Worm (Caenorhabditis elegans) whole organism, L2 larva: ENCODE data around the gene F09C8.1.

Experiments used
- R02D3.7 ChIP-seq: fragments of 150-350 bp; optimal IDR thresholded peaks from 2 replicates; lab custom pipeline; 2014; ENCODE audit warnings: missing biosample characterization, missing genetic modification characterization
- aly-2 ChIP-seq: fragments of 150-350 bp; optimal IDR thresholded peaks from 2 replicates; lab custom pipeline; 2014; ENCODE audit warnings: missing biosample characterization, missing genetic modification characterization
- ceh-16 ChIP-seq: fragments of 150-350 bp; optimal IDR thresholded peaks from 2 replicates; lab custom pipeline; 2014; ENCODE audit warnings: missing biosample characterization, missing genetic modification characterization
- ceh-82 ChIP-seq: fragments of 150-350 bp; optimal IDR thresholded peaks from 2 replicates; lab custom pipeline; 2014; ENCODE audit warnings: missing biosample characterization, missing genetic modification characterization
- fos-1 ChIP-seq: fragments of 150-350 bp; optimal IDR thresholded peaks from 2 replicates; lab custom pipeline; 2014; ENCODE audit warnings: missing biosample characterization, missing genetic modification characterization
- lin-39 ChIP-seq: fragments of 150-350 bp; optimal IDR thresholded peaks from 2 replicates; lab custom pipeline; 2014; ENCODE audit warnings: missing biosample characterization, missing genetic modification reagents, missing genetic modification characterization
- lsy-2 ChIP-seq, 2 experiments: fragments of 150-350 bp in 1 of 2; sonication (generic microtip) in 1 of 2; optimal IDR thresholded peaks; 2 replicates each; lab custom pipeline; 2014 to 2017; ENCODE audit warnings: missing biosample characterization in 2 of 2, missing genetic modification characterization in 2 of 2
- mdl-1 ChIP-seq, 2 experiments: fragments of 150-350 bp in 1 of 2; sonication (generic microtip) in 1 of 2; optimal IDR thresholded peaks; 2 replicates each; lab custom pipeline; 2017; ENCODE audit warnings: missing biosample characterization in 2 of 2, missing genetic modification characterization in 2 of 2
- nhr-12 ChIP-seq: fragments of 150-350 bp; optimal IDR thresholded peaks from 2 replicates; lab custom pipeline; 2014; ENCODE audit warnings: missing biosample characterization, missing genetic modification characterization
- skn-1 ChIP-seq: sonication (generic microtip); optimal IDR thresholded peaks from 2 replicates; lab custom pipeline; 2017; ENCODE audit warnings: missing biosample characterization, missing genetic modification characterization
- snpc-4 ChIP-seq: fragments of 150-350 bp; optimal IDR thresholded peaks from 2 replicates; lab custom pipeline; 2014; ENCODE audit warnings: missing biosample characterization, missing genetic modification characterization
- unc-55 ChIP-seq: fragments of 150-350 bp; sonication (generic microtip); optimal IDR thresholded peaks from 3 replicates; lab custom pipeline; 2014; ENCODE audit warnings: missing biosample characterization, missing genetic modification reagents, missing genetic modification characterization
- unc-62 ChIP-seq: fragments of 150-350 bp; optimal IDR thresholded peaks from 2 replicates; lab custom pipeline; 2014; ENCODE audit warnings: missing biosample characterization, missing genetic modification reagents, missing genetic modification characterization
- ztf-11 ChIP-seq: sonication (generic microtip); optimal IDR thresholded peaks from 2 replicates; lab custom pipeline; 2017; ENCODE audit warnings: missing biosample characterization, missing genetic modification characterization

ce11 chrX:16130213-16130612 is 33.1 kb downstream of the F09C8.1 start:
- TF ChIP-seq mdl-1 (tag; optimal IDR thresholded peaks at IDR 0.05; lab: Kevin White, UChicago): no peak
- no peak for TF ChIP-seq lin-39 (tag; lab: Kevin White, UChicago)
- TF ChIP-seq skn-1 (tag; lab: Kevin White, UChicago): no peak
- no peak for TF ChIP-seq aly-2 (tag; lab: Kevin White, UChicago)
- TF ChIP-seq unc-62 (GFP tag; lab: Kevin White, UChicago): no peak
- TF ChIP-seq ceh-82 (tag; lab: Kevin White, UChicago): no peak
- TF ChIP-seq lsy-2 (tag; optimal IDR thresholded peaks at IDR 0.05; lab: Kevin White, UChicago): no peak
- no peak for TF ChIP-seq ceh-16 (tag; lab: Kevin White, UChicago)
- no peak for TF ChIP-seq unc-55 (GFP tag; lab: Kevin White, UChicago)
- no peak for TF ChIP-seq ztf-11 (tag; lab: Kevin White, UChicago)
- TF ChIP-seq snpc-4 (tag; lab: Kevin White, UChicago): no peak
- TF ChIP-seq nhr-12 (tag; lab: Kevin White, UChicago): no peak
- TF ChIP-seq R02D3.7 (tag; lab: Kevin White, UChicago): no peak
- TF ChIP-seq fos-1: peak; percentile 27
